Fruit fly (Drosophila melanogaster) whole organism, embryonic: ENCODE results near the gene CG14839.
A peak's percentile ranks its signal among the peaks of the same experiment; 100 is the strongest.

Source experiments
- Awh ChIP-seq: fragments of 200-800 bp; sonication (Bioruptor generic); IDR thresholded peaks from 2 replicates; pipeline ENCODE4, ENCODE4 v1.3.6; 2022; ENCODE audit warnings: missing biosample characterization, missing genetic modification characterization
- CG10209 ChIP-seq: fragments of 200-800 bp; sonication (Bioruptor generic); optimal IDR thresholded peaks from 3 replicates; lab custom pipeline; 2017; ENCODE audit warnings: missing biosample characterization, mild to moderate bottlenecking, missing genetic modification characterization, missing genetic modification reagents
- CG11723 ChIP-seq: fragments of 200-800 bp; sonication (Bioruptor generic); optimal IDR thresholded peaks from 2 replicates; lab custom pipeline; 2017; ENCODE audit warnings: missing biosample characterization, mild to moderate bottlenecking, missing genetic modification characterization
- CG14965 ChIP-seq: fragments of 200-800 bp; sonication (Bioruptor generic); optimal IDR thresholded peaks from 2 replicates; lab custom pipeline; 2016; ENCODE audit warnings: missing biosample characterization, missing genetic modification characterization, borderline replicate concordance
- CG15696 ChIP-seq: fragments of 200-800 bp; sonication (Bioruptor generic); optimal IDR thresholded peaks from 2 replicates; lab custom pipeline; 2019; ENCODE audit warnings: missing biosample characterization, mild to moderate bottlenecking, missing genetic modification characterization, moderate library complexity
- CG1832 ChIP-seq: fragments of 200-800 bp; sonication (Bioruptor generic); optimal IDR thresholded peaks from 2 replicates; lab custom pipeline; 2017; ENCODE audit warnings: missing biosample characterization, mild to moderate bottlenecking, missing genetic modification characterization, inconsistent platforms
- CG31388 ChIP-seq: fragments of 200-800 bp; sonication (Bioruptor generic); optimal IDR thresholded peaks from 2 replicates; lab custom pipeline; 2016; ENCODE audit warnings: missing biosample characterization, missing genetic modification characterization
- CG31441 ChIP-seq: fragments of 200-800 bp; sonication (Bioruptor generic); IDR thresholded peaks from 2 replicates; pipeline ENCODE4 v1.3.6; 2022; ENCODE audit warnings: missing biosample characterization, missing genetic modification characterization
- CG34224 ChIP-seq: fragments of 200-800 bp; sonication (Bioruptor generic); IDR thresholded peaks from 3 replicates; pipeline ENCODE4 v1.3.6; 2022; ENCODE audit warnings: missing biosample characterization, missing genetic modification characterization; ENCODE audit not compliant: partially characterized antibody
- CG3995 ChIP-seq: fragments of 200-800 bp; sonication (Bioruptor generic); optimal IDR thresholded peaks from 3 replicates; lab custom pipeline; 2016; ENCODE audit warnings: missing biosample characterization, missing genetic modification characterization
- CG5245 ChIP-seq: fragments of 200-800 bp; sonication (Bioruptor generic); optimal IDR thresholded peaks from 3 replicates; lab custom pipeline; 2016; ENCODE audit warnings: missing biosample characterization, missing genetic modification characterization
- CG7745 ChIP-seq: fragments of 200-800 bp; sonication (Bioruptor generic); optimal IDR thresholded peaks from 2 replicates; lab custom pipeline; 2018; ENCODE audit warnings: missing biosample characterization, mild to moderate bottlenecking, missing genetic modification characterization, moderate library complexity
- CG8290 ChIP-seq, 3 experiments: fragments of 200-800 bp; sonication (Bioruptor generic); optimal IDR thresholded peaks; 2 replicates each; lab custom pipeline; 2016 to 2019; ENCODE audit warnings: missing biosample characterization in 3 of 3, missing genetic modification characterization in 3 of 3, mild to moderate bottlenecking in 2 of 3, moderate library complexity in 1 of 3
- CG8388 ChIP-seq: fragments of 200-800 bp; sonication (Bioruptor generic); optimal IDR thresholded peaks from 2 replicates; lab custom pipeline; 2019; ENCODE audit warnings: missing biosample characterization, mild to moderate bottlenecking, missing genetic modification characterization, moderate library complexity
- CG9437 ChIP-seq: fragments of 200-800 bp; sonication (Bioruptor generic); optimal IDR thresholded peaks from 2 replicates; lab custom pipeline; 2018; ENCODE audit warnings: missing biosample characterization, mild to moderate bottlenecking, missing genetic modification characterization
- Deaf1 ChIP-seq: fragments of 200-800 bp; optimal IDR thresholded peaks from 3 replicates; lab custom pipeline; 2019; ENCODE audit warnings: missing biosample characterization, mild to moderate bottlenecking, missing genetic modification characterization, moderate library complexity
- Doc3 ChIP-seq: fragments of 200-800 bp; sonication (Bioruptor generic); IDR thresholded peaks from 3 replicates; pipeline ENCODE4 v1.3.6; 2022; ENCODE audit warnings: missing biosample characterization, missing genetic modification characterization; ENCODE audit not compliant: partially characterized antibody
- Elba2 ChIP-seq: fragments of 200-800 bp; sonication (Bioruptor generic); optimal IDR thresholded peaks from 3 replicates; lab custom pipeline; 2016; ENCODE audit warnings: missing biosample characterization, missing genetic modification characterization
- HLH3B ChIP-seq: fragments of 200-800 bp; sonication (Bioruptor generic); IDR thresholded peaks from 2 replicates; pipeline ENCODE4 v1.3.6; 2022; ENCODE audit warnings: missing biosample characterization, missing genetic modification characterization
- Med ChIP-seq: fragments of 200-800 bp; sonication (Bioruptor generic); peaks from one replicate; lab custom pipeline; 2016; ENCODE audit warnings: missing biosample characterization, missing genetic modification characterization, mild to moderate bottlenecking, inconsistent platforms, moderate library complexity
- NfI ChIP-seq: fragments of 200-800 bp; sonication (Bioruptor generic); optimal IDR thresholded peaks from 3 replicates; lab custom pipeline; 2018; ENCODE audit warnings: missing biosample characterization, mild to moderate bottlenecking, missing genetic modification characterization, moderate library complexity
- Poxn ChIP-seq: fragments of 200-800 bp; sonication (Bioruptor generic); IDR thresholded peaks from 2 replicates; pipeline ENCODE4 v1.3.6; 2022; ENCODE audit warnings: missing biosample characterization, missing genetic modification characterization
- Rfx ChIP-seq: fragments of 200-800 bp; sonication (Bioruptor generic); IDR thresholded peaks from 2 replicates; pipeline ENCODE4 v1.3.6; 2022; ENCODE audit warnings: missing biosample characterization, missing genetic modification characterization
- Six4 ChIP-seq: fragments of 200-800 bp; sonication (Bioruptor generic); optimal IDR thresholded peaks from 2 replicates; lab custom pipeline; 2016; ENCODE audit warnings: missing biosample characterization, missing genetic modification characterization
- Sox102F ChIP-seq: fragments of 200-800 bp; sonication (Bioruptor generic); optimal IDR thresholded peaks from 2 replicates; lab custom pipeline; 2018; ENCODE audit warnings: missing biosample characterization, mild to moderate bottlenecking, missing genetic modification characterization, moderate library complexity
- Usf ChIP-seq: fragments of 200-800 bp; sonication (Bioruptor generic); optimal IDR thresholded peaks from 2 replicates; lab custom pipeline; 2017; ENCODE audit warnings: missing genotype, missing biosample characterization, missing genetic modification characterization
- Vsx1 ChIP-seq: fragments of 200-800 bp; sonication (Bioruptor generic); optimal IDR thresholded peaks from 2 replicates; lab custom pipeline; 2017; ENCODE audit warnings: missing biosample characterization, mild to moderate bottlenecking, missing genetic modification characterization, missing genetic modification reagents
- bigmax ChIP-seq: fragments of 200-800 bp; sonication (Bioruptor generic); optimal IDR thresholded peaks from 2 replicates; lab custom pipeline; 2018; ENCODE audit warnings: missing biosample characterization, mild to moderate bottlenecking, missing genetic modification characterization
- cg ChIP-seq: fragments of 200-800 bp; sonication (Bioruptor generic); optimal IDR thresholded peaks from 3 replicates; lab custom pipeline; 2019; ENCODE audit warnings: missing biosample characterization, mild to moderate bottlenecking, missing genetic modification characterization, moderate library complexity
- ci ChIP-seq: fragments of 200-800 bp; sonication (Bioruptor generic); IDR thresholded peaks from 3 replicates; pipeline ENCODE4 v1.3.6; 2022; ENCODE audit warnings: missing biosample characterization, missing genetic modification characterization
- crc ChIP-seq: fragments of 200-800 bp; sonication (Bioruptor generic); optimal IDR thresholded peaks from 2 replicates; lab custom pipeline; 2016; ENCODE audit warnings: missing biosample characterization, missing genetic modification characterization
- crol ChIP-seq: fragments of 200-800 bp; sonication (Bioruptor generic); IDR thresholded peaks from 2 replicates; pipeline ENCODE4 v1.3.6; 2022; ENCODE audit warnings: missing biosample characterization, missing genetic modification characterization
- grau ChIP-seq: fragments of 200-800 bp; optimal IDR thresholded peaks from 3 replicates; lab custom pipeline; 2019; ENCODE audit warnings: missing biosample characterization, mild to moderate bottlenecking, missing genetic modification characterization, moderate library complexity
- kah ChIP-seq: fragments of 200-800 bp; sonication (Bioruptor generic); optimal IDR thresholded peaks from 2 replicates; lab custom pipeline; 2018; ENCODE audit warnings: missing biosample characterization, mild to moderate bottlenecking, missing genetic modification characterization
- lab ChIP-seq: fragments of 200-800 bp; sonication (Bioruptor generic); optimal IDR thresholded peaks from 3 replicates; lab custom pipeline; 2017; ENCODE audit warnings: missing biosample characterization, missing genetic modification characterization, mild to moderate bottlenecking, moderate library complexity, missing genetic modification reagents
- lov ChIP-seq, 2 experiments: fragments of 200-800 bp in 1 of 2; fragments of >200 bp in 1 of 2; sonication (Bioruptor generic) in 1 of 2; IDR thresholded peaks in 1 of 2; optimal IDR thresholded peaks in 1 of 2; 2 replicates in 1 of 2; 3 replicates in 1 of 2; pipeline versions ENCODE4 v1.3.6 to Lab custom; 2017 to 2022; ENCODE audit warnings: missing biosample characterization in 1 of 2, missing genetic modification characterization in 1 of 2
- mirr ChIP-seq: fragments of 200-800 bp; sonication (Bioruptor generic); optimal IDR thresholded peaks from 3 replicates; lab custom pipeline; 2018; ENCODE audit warnings: missing biosample characterization, mild to moderate bottlenecking, missing genetic modification characterization
- nau ChIP-seq: fragments of 200-800 bp; sonication (Bioruptor generic); optimal IDR thresholded peaks from 3 replicates; lab custom pipeline; 2017; ENCODE audit warnings: missing biosample characterization, mild to moderate bottlenecking, missing genetic modification characterization, missing genetic modification reagents
- onecut ChIP-seq: fragments of 200-800 bp; sonication (Bioruptor generic); IDR thresholded peaks from 2 replicates; pipeline ENCODE4 v1.3.6; 2022; ENCODE audit warnings: missing biosample characterization, missing genetic modification characterization
- pb ChIP-seq: fragments of 200-800 bp; sonication (Bioruptor generic); optimal IDR thresholded peaks from 3 replicates; lab custom pipeline; 2016; ENCODE audit warnings: missing biosample characterization, missing genetic modification characterization
- pfk ChIP-seq: fragments of 200-800 bp; sonication (Bioruptor generic); optimal IDR thresholded peaks from 2 replicates; lab custom pipeline; 2018; ENCODE audit warnings: missing biosample characterization, mild to moderate bottlenecking, missing genetic modification characterization, moderate library complexity
- row ChIP-seq: fragments of 200-800 bp; sonication (Bioruptor generic); IDR thresholded peaks from 3 replicates; pipeline ENCODE4 v1.3.6; 2022; ENCODE audit warnings: missing biosample characterization, missing genetic modification characterization
- sd ChIP-seq: fragments of 200-800 bp; sonication (Bioruptor generic); optimal IDR thresholded peaks from 3 replicates; lab custom pipeline; 2018; ENCODE audit warnings: missing biosample characterization, mild to moderate bottlenecking, missing genetic modification characterization, moderate library complexity
- sens ChIP-seq: fragments of 200-800 bp; sonication (Bioruptor generic); peaks from one replicate; lab custom pipeline; 2016; ENCODE audit warnings: missing biosample characterization, missing genetic modification characterization
- sima ChIP-seq: fragments of 200-800 bp; sonication (Bioruptor generic); optimal IDR thresholded peaks from 2 replicates; lab custom pipeline; 2016; ENCODE audit warnings: missing biosample characterization, missing genetic modification characterization
- tup ChIP-seq: fragments of 200-800 bp; sonication (Bioruptor generic); optimal IDR thresholded peaks from 2 replicates; lab custom pipeline; 2016; ENCODE audit warnings: missing biosample characterization, mild to moderate bottlenecking, missing genetic modification characterization, moderate library complexity
- vvl ChIP-seq: fragments of 200-800 bp; sonication (Bioruptor generic); IDR thresholded peaks from 2 replicates; pipeline ENCODE4 v1.3.6; 2022; ENCODE audit warnings: missing biosample characterization, missing genetic modification characterization
- zfh2 ChIP-seq: fragments of 200-800 bp; sonication (Bioruptor generic); optimal IDR thresholded peaks from 2 replicates; lab custom pipeline; 2016; ENCODE audit warnings: missing biosample characterization, missing genetic modification characterization

Gene CG14839

DNA sequence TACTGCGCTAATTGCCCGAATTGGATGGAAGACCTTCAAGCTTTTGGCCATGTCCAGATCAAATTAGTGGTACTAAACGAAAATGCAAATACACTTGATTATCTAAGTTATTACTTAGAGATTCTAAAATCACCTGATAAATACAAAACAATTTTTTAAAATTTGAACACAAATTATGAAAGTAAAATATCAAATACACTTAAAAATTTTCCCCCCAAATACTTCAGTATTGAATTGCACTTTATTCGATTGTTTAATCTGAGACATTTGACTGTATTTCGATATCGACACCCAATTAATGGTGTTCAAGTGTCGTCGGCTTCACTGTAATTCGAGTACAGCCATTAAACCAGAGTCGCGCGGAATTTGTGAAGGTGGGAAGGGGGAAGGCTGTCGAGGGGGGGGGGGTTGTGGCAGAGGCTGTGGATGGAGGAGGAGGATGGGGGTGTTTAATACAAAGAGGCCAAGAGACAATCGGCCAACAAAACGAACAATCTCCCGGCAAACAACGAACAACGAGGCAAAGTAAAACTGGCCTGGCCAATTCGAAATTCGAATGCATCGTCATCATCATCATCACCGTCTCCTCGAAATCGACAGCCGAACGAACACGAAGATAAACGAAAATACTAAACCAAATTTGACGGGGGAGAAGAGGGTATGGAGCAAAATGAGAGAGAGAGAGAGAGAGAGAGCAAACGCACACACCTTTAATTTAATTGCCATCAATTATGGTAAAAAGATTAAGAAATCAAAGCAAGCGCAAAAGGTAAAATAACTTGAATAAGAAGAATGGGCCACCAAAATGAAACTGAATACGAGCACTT is 20.2 kb downstream of the CG14839 start (continued):
- TF ChIP-seq CG15696 (tag; lab: Kevin White, UChicago), result no peak
- TF ChIP-seq grau (tag; lab: Kevin White, UChicago), result peak; percentile 54
- peak; percentile 90 for TF ChIP-seq crol (GFP tag; lab: Robert Waterston, UW)
- no peak for TF ChIP-seq Usf (GFP tag; lab: Kevin White, UChicago)
- TF ChIP-seq Rfx (GFP tag; lab: Robert Waterston, UW), result 0 out of 2 replicates have a peak, but pooled peaks have one; percentile 6
- TF ChIP-seq sd (tag; lab: Kevin White, UChicago), result peak; percentile 85
- no peak for TF ChIP-seq Sox102F (GFP tag; lab: Kevin White, UChicago)
- no peak for TF ChIP-seq CG8290 (GFP tag; optimal IDR thresholded peaks at IDR 0.05; lab: Kevin White, UChicago)
- peak in 1 of 2 experiments; percentile 9 for TF ChIP-seq CG8290 (tag; optimal IDR thresholded peaks at IDR 0.05; lab: Kevin White, UChicago)
- TF ChIP-seq mirr (GFP tag; lab: Kevin White, UChicago), result peak; percentile 22
- TF ChIP-seq Awh, result 0 out of 2 replicates have a peak, but pooled peaks have one; percentile 43
- TF ChIP-seq CG5245 (GFP tag; lab: Kevin White, UChicago), result no peak
- peak; percentile 77 for TF ChIP-seq CG1832 (GFP tag; lab: Kevin White, UChicago)
- 0 out of 3 replicates have a peak, but pooled peaks have one; percentile 12 for TF ChIP-seq CG34224
- peak; percentile 36 for TF ChIP-seq vvl
- TF ChIP-seq cg, result peak; percentile 74
- TF ChIP-seq Deaf1 (tag; lab: Kevin White, UChicago), result peak; percentile 98
- TF ChIP-seq nau, result no peak
- no peak for TF ChIP-seq NfI (GFP tag; lab: Kevin White, UChicago)
- TF ChIP-seq Med, result peak; percentile 14
- TF ChIP-seq ci (GFP tag; lab: Robert Waterston, UW), result peak; percentile 44; the same call in 1 of the 3 replicates
- peak; percentile 16 for TF ChIP-seq lab
- no peak for TF ChIP-seq crc (GFP tag; lab: Kevin White, UChicago)
- TF ChIP-seq Elba2 (GFP tag; lab: Kevin White, UChicago), result no peak
- peak; percentile 24 for TF ChIP-seq CG7745 (tag; lab: Kevin White, UChicago)
- no peak for TF ChIP-seq CG3995 (GFP tag; lab: Kevin White, UChicago)
- TF ChIP-seq CG31441 (GFP tag; lab: Robert Waterston, UW), result no peak
- no peak for TF ChIP-seq sima (GFP tag; lab: Kevin White, UChicago)
- TF ChIP-seq Doc3, result no peak
- no peak for TF ChIP-seq CG8388 (GFP tag; lab: Kevin White, UChicago)
- TF ChIP-seq CG14965 (GFP tag; lab: Kevin White, UChicago), result no peak
- no peak for TF ChIP-seq CG11723
- TF ChIP-seq kah, result no peak
- peak; percentile 10; the same call in 1 of the 3 replicates for TF ChIP-seq row (GFP tag; lab: Robert Waterston, UW)
- no peak for TF ChIP-seq CG31388 (GFP tag; lab: Kevin White, UChicago)
- TF ChIP-seq tup (GFP tag; lab: Kevin White, UChicago), result no peak

DNA sequence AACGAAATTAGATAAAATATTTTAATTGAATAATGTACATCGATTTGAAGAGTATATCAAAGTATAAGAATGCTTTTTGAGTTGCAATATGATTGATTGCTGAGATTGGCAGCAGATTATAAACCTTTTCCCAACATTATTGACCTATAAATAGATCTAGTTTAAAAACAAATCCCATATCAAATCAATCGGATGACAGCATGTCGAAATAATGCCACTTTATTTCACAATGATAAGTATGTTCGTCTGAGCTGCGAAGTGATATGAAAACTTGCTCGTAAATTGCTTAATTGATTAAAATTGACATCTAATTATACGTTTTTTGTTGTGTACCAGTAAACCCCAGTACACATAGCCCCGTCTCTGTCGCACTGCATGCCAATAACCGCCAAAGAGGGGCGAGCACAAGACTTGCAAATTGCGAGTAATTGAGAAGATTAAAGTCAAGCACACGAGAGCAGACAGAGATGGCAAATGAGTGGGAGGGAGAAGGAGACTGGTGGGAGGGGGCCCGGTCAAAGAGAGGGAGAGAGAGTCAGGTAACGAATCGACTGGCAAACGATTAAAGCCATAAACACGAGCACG is 20.9 kb downstream of the CG14839 start:
- TF ChIP-seq lov (optimal IDR thresholded peaks at IDR 0.05; lab: Kevin White, UChicago), result no peak
- no peak for TF ChIP-seq lov (GFP tag; IDR thresholded peaks at IDR 0.05; lab: Robert Waterston, UW)
- TF ChIP-seq CG10209 (GFP tag; lab: Kevin White, UChicago), result peak; percentile 68
- no peak for TF ChIP-seq Poxn (GFP tag; lab: Robert Waterston, UW)
- no peak for TF ChIP-seq CG9437
- TF ChIP-seq bigmax (GFP tag; lab: Kevin White, UChicago), result no peak
- TF ChIP-seq lab, result no peak
- peak; percentile 81 for TF ChIP-seq sens (GFP tag; lab: Kevin White, UChicago)
- peak; percentile 65 for TF ChIP-seq zfh2 (GFP tag; lab: Kevin White, UChicago)
- TF ChIP-seq pfk (GFP tag; lab: Kevin White, UChicago), result no peak
- TF ChIP-seq Six4 (GFP tag; lab: Kevin White, UChicago), result no peak
- TF ChIP-seq onecut, result no peak
- TF ChIP-seq Elba2 (GFP tag; lab: Kevin White, UChicago), result no peak
- TF ChIP-seq Vsx1 (GFP tag; lab: Kevin White, UChicago), result peak; percentile 64
- no peak for TF ChIP-seq HLH3B
- no peak for TF ChIP-seq pb (GFP tag; lab: Kevin White, UChicago)
